Fruit fly (Drosophila melanogaster): ENCODE data around the gene ed.

DNA sequence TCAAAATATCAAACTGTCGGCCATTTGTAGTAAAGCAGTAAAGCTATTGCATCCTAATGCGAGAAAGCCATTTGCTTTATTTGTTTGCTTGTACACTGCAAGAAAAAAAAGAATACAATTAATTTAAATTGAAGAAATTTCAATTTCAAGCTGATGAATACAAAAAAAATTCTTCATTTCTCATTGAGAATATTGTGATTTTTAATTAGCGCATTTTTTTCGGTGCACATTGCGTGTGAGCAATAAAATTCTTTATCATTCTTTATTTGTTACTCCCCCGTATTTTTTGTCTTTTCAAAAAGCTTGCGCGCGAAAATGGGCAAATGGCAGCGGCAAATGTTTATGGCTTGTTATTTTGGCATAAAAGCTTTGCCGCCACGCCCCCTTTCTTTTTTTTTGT, 19.1 kb upstream of the ed start:
- TF ChIP-seq CG3065 (GFP tag; optimal IDR thresholded peaks at IDR 0.05) (no peak), CG18476 (GFP tag; optimal IDR thresholded peaks at IDR 0.05) (no peak), bbx (GFP tag; IDR thresholded peaks at IDR 0.05; ENCODE audit: partially characterized antibody) (no peak), dmrt99B (tag; optimal IDR thresholded peaks at IDR 0.05) (peak; percentile 33), CG11723 (GFP tag; optimal IDR thresholded peaks at IDR 0.05) (no peak)
